Fruit fly (Drosophila melanogaster): Measurements from ENCODE around the gene CG1578.

Gene CG1578

DNA sequence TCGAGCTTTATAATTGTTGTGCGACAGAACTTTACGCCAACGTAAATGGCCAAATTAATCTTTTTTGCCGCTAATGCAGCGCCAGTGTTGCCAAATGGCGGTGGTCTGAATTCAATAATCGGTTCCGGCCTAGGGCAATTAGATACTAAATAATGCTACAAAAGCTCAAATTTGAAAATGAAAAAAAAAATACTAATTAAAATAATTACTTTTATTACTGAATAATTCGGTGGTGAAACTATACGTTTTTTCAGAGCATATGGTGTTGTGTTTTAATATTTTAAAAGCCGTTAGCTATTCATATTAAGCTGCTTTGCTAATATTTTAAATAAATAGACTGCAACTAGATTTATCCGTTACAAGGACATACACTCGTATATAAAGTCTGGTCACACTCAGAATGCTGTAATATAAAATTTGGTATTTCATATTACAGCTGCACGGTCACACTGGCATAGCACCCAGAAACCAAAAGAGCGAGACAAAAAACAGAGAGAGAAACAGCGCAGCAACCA lies at the start of gene CG1578, which contains the start of gene rudhira:
Gene CG1578, minus strand, starts transcription at position 118 of the 515 bp plus-strand sequence.
Gene rudhira, plus strand, starts transcription at position 465 of the 515 bp plus-strand sequence.
- TF ChIP-seq CG8478 (optimal IDR thresholded peaks at IDR 0.05): no peak
- no peak for TF ChIP-seq CTCF (optimal IDR thresholded peaks at IDR 0.05)

DNA sequence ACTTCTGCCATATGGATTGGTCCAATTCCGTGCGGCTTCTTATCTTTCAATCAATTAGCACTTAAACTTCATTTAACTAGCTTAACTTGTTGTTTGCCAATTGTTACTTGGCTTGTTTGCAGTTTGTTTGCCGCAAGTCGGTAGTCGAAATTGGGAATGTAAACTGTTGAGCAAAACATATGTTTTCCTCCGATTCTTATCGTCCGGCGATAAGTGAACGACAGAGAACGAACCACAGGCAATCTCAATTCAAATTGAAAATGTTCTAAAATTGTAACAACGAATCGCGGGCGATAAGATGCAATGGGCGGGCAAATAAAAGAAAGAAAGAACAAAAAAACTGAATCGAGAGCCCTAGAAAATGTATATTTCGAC lies 42.1 kb upstream of the CG1578 start:
- TF ChIP-seq CTCF (optimal IDR thresholded peaks at IDR 0.05): no peak
- TF ChIP-seq CG8478 (optimal IDR thresholded peaks at IDR 0.05): no peak

DNA sequence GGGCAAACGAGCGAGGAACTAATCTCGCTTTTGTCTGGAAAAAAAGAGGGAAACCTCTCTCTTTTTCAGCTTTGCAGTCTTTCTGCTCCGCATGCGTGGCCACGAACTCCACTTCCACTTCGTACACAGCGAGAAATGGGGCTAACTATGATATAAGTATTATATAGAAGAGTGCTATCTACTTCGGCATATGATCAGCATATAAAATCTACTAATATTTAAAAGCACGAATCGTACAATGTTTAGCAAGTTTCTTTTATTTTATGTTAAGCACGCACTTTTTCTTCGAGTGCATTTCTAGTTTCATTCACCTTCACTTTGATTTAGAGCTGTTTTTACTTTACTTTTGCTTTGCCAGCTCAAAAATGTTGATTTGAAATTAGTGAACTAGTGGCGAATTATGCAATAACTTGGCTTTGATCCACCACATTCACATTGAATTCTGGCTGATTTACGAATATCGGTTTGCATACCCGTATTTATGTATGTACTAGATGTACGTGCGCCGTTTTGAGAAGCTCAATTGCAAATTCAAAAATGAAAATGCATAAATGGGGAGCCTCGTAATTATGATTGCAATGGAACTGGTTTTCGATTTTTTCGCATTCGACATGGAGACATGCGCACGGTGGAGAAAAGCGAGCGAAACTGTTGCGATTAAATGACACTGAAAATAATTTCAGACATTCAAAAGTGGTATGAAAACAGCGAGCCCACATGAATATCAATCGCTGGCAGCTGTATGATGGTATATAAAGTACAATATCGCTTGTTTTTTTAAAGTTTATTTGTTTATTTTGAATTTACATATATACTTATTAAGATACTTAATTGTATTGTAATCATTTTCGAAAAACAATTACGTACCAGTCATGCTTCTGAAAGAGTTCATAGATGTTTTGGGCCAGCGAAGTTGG lies 41.4 kb upstream of the CG1578 start:
- TF ChIP-seq CG8478 (optimal IDR thresholded peaks at IDR 0.05): no peak
- no peak for TF ChIP-seq CTCF (optimal IDR thresholded peaks at IDR 0.05)

DNA sequence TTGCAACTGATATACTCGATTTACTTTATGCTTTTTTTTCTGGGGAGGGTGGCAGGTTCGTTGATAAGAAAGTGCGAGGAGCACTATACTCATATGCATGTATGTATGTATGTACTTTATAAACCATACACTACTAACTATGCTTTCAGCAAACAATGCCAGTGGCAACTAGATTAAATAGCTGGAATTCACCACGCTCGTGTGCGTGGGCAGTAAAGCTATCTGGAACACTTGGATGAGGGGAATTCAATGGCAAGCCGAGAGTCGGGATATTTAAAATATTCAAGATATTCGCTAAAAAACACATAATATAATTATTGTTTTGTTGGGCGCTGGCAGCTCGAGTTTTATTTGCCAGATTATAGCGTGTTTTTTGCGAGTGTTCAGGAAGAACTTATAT lies 40.5 kb upstream of the CG1578 start:
- TF ChIP-seq CG8478 (optimal IDR thresholded peaks at IDR 0.05): no peak
- TF ChIP-seq CTCF (optimal IDR thresholded peaks at IDR 0.05): no peak

DNA sequence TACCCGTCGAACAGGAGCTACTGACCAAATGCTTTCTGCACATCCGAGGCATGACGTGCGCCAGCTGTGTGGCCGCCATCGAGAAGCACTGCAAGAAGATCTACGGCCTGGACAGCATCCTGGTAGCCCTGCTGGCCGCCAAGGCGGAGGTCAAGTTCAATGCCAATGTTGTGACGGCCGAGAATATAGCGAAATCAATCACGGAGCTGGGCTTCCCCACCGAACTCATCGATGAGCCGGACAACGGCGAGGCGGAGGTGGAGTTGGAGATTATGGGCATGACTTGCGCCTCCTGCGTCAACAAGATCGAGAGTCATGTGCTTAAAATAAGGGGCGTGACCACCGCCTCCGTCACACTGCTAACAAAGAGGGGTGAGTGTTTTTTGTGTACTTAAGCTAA lies 39.6 kb upstream of the CG1578 start:
- TF ChIP-seq CTCF (optimal IDR thresholded peaks at IDR 0.05): no peak
- no peak for TF ChIP-seq CG8478 (optimal IDR thresholded peaks at IDR 0.05)

DNA sequence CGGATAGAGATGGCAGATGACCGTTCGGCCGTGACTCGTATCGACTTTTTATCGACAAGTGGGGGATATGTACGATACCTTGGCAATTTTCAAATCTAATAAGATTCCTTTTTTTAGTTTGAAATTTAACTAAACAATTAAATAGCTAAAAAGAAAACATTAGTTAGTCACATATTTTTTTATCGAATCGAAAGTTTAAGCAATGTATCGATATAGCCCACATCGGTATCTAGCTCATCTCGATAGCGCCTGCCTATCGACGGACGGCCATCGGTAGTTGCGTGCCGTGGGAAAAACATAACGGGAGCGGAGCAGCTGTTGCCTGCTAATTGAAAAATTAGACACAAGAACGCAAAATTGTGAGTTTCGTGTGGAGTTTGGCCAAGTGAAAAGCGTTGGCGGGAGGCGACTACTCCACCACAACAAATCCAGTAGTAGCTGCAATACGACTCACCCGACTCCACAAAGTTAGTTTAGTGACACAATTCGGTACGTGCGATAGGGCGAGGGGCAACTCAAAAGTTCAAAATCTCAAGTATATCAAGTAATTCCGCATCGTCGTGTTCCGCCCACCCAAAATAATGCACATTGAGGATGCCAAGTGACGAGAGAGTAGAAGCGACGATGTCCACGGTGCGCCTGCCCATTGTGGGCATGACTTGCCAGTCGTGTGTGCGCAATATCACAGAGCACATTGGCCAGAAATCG lies 38.6 kb upstream of the CG1578 start, which contains the start of the genes CG10347 and ATP7:
Gene CG10347, minus strand, starts transcription at position 174 of the 708 bp plus-strand sequence.
Gene ATP7, plus strand, starts transcription at position 265 of the 708 bp plus-strand sequence.
- TF ChIP-seq CTCF (optimal IDR thresholded peaks at IDR 0.05) (no peak), CG8478 (optimal IDR thresholded peaks at IDR 0.05) (no peak)

DNA sequence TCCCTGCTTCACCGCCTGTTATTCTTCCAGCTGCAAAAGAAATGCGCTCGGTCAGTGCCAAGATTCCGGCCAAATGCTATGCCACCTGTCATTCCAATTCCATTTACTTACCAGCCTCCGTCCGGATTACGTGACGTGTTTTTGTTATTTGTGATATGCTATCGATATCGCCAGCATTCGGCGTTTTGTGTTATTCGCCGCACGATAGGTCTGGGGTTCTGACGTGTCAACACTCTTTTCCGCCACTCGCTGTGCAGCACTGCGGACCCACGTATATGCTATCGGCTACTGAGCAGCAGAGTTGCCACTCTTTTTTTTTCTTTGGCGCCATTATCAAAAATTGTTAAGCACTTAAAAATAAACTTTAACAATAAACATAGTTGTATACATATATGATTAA lies 36.0 kb upstream of the CG1578 start, which contains the start of gene p24-1:
Gene p24-1, minus strand, starts transcription at position 221 of the 400 bp plus-strand sequence.
- no peak for TF ChIP-seq CG8478 (optimal IDR thresholded peaks at IDR 0.05)
- peak; percentile 32 to 39 for TF ChIP-seq CTCF (optimal IDR thresholded peaks at IDR 0.05)

DNA sequence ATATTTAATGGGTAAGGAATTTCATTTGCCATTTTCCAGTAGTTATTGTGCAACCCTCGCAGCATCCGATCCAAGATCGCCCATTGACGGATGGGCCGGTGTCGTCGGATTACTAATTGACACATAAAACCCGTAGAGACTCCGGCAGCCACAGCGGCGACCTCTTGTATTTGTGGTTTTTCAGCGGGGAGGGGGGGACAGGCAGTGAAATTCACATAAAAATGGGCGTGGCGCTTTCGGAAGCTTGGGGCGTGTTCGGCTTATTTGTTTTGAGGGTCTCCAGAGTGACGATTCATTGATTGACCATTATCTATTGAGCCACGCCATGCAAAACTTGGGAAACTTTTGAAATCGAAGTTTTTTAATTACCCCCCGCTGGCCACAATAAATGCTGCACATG lies 32.9 kb upstream of the CG1578 start:
- TF ChIP-seq CTCF (optimal IDR thresholded peaks at IDR 0.05): no peak
- TF ChIP-seq CG8478 (optimal IDR thresholded peaks at IDR 0.05): no peak

DNA sequence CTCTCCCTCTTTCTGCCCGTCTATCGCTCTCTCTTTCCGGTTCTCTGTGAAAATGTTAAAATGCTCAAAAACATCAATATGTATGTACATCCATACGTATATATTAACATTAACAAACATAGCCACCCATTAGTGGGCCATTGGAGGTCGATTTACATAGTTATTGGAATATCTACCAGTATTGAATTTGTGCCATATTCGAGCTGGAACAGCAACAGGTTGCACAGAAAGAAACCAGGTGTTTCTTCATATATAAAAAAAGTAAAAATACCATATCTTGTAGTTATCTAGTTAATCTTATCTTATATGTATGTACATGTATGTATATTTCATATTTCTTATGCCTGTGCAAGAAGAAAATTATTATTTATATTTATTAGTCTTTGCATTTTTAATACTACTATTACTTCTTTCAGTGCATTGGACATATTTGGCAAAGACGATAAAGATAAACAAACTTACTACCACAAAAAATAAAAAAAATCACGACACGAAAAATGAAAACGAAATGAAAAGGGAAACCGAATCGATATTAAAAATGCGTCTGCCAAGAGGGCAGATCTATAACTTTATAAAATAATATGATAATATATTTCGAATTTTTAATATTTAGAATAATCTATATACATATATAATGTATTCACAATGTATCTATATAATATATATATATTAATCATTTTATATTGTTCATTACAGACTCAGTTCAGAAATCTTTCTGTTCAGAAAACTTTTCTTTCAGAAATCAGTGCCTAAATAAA lies 32.3 kb upstream of the CG1578 start:
- TF ChIP-seq CTCF (optimal IDR thresholded peaks at IDR 0.05) (no peak), CG8478 (optimal IDR thresholded peaks at IDR 0.05) (no peak)

DNA sequence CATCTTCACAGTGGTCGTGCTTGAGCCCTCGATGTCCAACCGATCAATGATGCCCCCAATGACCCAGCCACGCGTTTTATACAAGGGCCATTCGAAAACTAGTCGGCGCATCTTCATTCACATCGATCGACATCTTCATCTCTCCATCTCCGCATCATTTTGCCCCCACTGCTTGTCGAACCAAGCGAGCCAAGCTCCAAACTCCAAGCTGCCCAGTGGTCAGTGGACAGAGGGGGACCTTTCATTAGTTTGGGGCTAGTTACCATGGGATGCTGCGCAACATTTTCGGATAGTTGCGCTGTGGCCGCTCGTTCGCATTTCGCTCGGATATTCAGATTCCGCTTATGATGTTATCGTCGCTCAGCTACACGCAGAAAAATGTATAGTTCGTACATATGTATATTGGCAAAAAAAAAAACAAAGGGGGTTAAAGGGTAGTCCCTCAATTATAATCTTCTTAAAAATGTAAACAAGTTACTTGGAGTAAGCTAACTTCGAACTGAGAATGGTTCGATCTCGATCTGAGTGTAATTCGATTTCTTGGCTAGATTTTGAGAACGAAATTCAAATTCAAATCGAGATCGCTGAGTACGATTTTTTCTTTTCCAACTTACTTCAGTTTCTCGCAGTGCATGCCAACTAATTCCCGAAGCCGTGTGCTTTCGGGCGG lies 29.8 kb upstream of the CG1578 start, which contains the start of gene CG15740:
Gene CG15740, minus strand, starts transcription at position 51 of the 670 bp plus-strand sequence.
- TF ChIP-seq CTCF (optimal IDR thresholded peaks at IDR 0.05) (no peak), CG8478 (optimal IDR thresholded peaks at IDR 0.05) (no peak)

DNA sequence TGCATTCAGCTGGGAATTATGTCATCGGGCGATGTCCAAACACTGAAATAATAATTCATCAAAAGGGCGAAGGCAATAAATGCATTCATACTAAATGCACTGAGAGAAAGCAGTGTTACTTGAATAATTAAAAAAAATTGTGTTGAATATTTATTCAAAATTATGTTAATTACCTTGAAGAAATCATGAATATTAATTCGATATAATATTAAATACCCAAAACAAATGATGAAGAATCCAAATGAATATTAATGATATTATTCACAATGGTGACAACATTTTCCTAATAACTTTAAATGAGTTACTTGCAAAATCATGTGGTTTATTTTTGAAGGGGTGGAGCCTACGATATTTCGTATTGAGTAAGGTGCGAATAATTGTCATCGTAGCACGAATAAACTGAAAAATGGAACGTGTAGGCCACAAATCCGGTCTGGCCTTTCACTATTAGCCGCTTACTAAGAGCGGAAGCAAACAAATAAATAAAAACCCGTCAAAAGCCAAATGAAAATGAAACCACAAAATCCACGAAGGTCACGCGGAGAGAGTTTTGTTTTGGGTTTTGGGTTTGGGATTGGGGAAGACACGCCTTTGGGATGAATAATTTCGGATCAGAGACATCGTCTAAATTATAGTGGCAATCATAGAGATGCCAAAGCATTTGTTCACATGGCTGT lies 25.5 kb upstream of the CG1578 start:
- no peak for TF ChIP-seq CG8478 (optimal IDR thresholded peaks at IDR 0.05)
- TF ChIP-seq CTCF (optimal IDR thresholded peaks at IDR 0.05): no peak

DNA sequence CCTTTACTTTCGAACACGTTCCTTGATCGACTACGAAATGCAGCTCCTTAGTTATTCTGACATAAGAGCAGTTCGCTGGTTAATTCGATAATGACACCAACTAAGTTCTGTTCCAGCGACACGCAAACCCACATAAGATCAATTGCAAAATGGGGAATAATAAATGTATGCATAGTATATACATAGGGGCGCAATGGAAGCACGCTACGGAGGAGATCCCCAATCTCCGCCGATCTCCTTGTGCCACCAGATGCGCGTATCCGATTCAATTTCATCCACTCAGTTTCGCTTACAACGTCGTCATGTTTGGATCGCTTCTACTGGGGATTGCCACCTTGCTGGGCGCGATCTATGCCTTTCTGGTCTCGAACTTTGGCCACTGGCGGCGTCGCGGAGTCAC lies 23.0 kb upstream of the CG1578 start, which contains the start of gene Cyp28c1:
Gene Cyp28c1, plus strand, starts transcription at position 301 of the 400 bp plus-strand sequence.
- TF ChIP-seq CTCF (optimal IDR thresholded peaks at IDR 0.05): no peak
- TF ChIP-seq CG8478 (optimal IDR thresholded peaks at IDR 0.05): no peak

DNA sequence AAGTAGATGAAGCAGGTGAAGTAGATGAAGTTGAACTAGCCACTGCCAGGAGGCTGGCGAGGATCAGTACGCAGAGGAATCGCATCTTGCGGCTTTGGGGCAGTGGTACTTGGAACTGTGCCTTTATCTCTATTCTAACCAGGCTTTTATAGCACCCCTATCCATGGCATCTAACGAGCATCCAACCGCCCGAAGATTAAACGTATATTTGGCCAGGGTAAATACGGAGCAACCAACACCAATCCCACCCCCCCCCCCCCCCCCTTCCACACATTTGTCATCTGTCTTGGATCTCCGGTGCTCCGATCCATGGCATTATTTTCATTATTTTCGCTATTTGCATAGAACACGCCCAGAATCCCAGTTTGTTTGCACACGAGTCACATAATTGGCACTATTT lies 21.6 kb upstream of the CG1578 start, which contains the start of gene CG15741:
Gene CG15741, minus strand, starts transcription at position 101 of the 400 bp plus-strand sequence.
- no peak for TF ChIP-seq CTCF (optimal IDR thresholded peaks at IDR 0.05)
- no peak for TF ChIP-seq CG8478 (optimal IDR thresholded peaks at IDR 0.05)
